Worm (Caenorhabditis elegans) whole organism, late embryonic: ENCODE data around the gene pqn-16.

Experiments
- ahr-1 ChIP-seq: sonication (generic microtip); optimal IDR thresholded peaks from 2 replicates; lab custom pipeline; 2016; ENCODE audit warnings: missing genetic modification characterization, missing compliant biosample characterization
- dve-1 ChIP-seq: sonication (generic microtip); optimal IDR thresholded peaks from 2 replicates; lab custom pipeline; 2017; ENCODE audit warnings: antibody characterized with exemption, mild to moderate bottlenecking, missing genetic modification characterization, missing compliant biosample characterization
- fax-1 ChIP-seq: sonication (generic microtip); optimal IDR thresholded peaks from 2 replicates; lab custom pipeline; 2016; ENCODE audit warnings: missing genotype, missing genetic modification characterization, missing compliant biosample characterization
- fkh-10 ChIP-seq: fragments of 150-350 bp; optimal IDR thresholded peaks from 2 replicates; lab custom pipeline; 2014; ENCODE audit warnings: missing biosample characterization, missing genetic modification reagents, missing genetic modification characterization
- lim-6 ChIP-seq: sonication (generic microtip); optimal IDR thresholded peaks from 2 replicates; lab custom pipeline; 2016; ENCODE audit warnings: missing genetic modification characterization, missing compliant biosample characterization
- nfya-1 ChIP-seq: sonication (generic microtip); optimal IDR thresholded peaks from 2 replicates; lab custom pipeline; 2017; ENCODE audit warnings: missing genetic modification characterization, mild to moderate bottlenecking, missing compliant biosample characterization, antibody characterized with exemption, moderate library complexity
- nhr-11 ChIP-seq: fragments of 150-350 bp; optimal IDR thresholded peaks from 2 replicates; lab custom pipeline; 2014; ENCODE audit warnings: missing biosample characterization, missing genetic modification characterization
- odd-2 ChIP-seq: sonication (generic microtip); optimal IDR thresholded peaks from 2 replicates; lab custom pipeline; 2017; ENCODE audit warnings: antibody characterized with exemption, mild to moderate bottlenecking, missing genetic modification characterization, missing compliant biosample characterization
- pax-1 ChIP-seq: fragments of 150-350 bp; optimal IDR thresholded peaks from 2 replicates; lab custom pipeline; 2014; ENCODE audit warnings: missing biosample characterization, missing genetic modification characterization
- tbx-7 ChIP-seq: sonication (generic microtip); optimal IDR thresholded peaks from 2 replicates; lab custom pipeline; 2016; ENCODE audit warnings: missing genotype, missing genetic modification characterization, missing compliant biosample characterization
- unc-55 ChIP-seq: sonication (generic microtip); optimal IDR thresholded peaks from 2 replicates; lab custom pipeline; 2017; ENCODE audit warnings: missing biosample characterization, missing genetic modification reagents, missing genetic modification characterization

- TF ChIP-seq lim-6 (tag; lab: Kevin White, UChicago) (no peak), pax-1 (no peak), dve-1 (tag; lab: Kevin White, UChicago) (no peak), fax-1 (tag; lab: Kevin White, UChicago) (no peak), ahr-1 (tag; lab: Kevin White, UChicago) (no peak), tbx-7 (no peak), odd-2 (tag; lab: Kevin White, UChicago) (no peak), unc-55 (GFP tag; lab: Kevin White, UChicago) (no peak), nhr-11 (tag; lab: Kevin White, UChicago) (no peak), fkh-10 (GFP tag; lab: Kevin White, UChicago) (no peak), nfya-1 (no peak)
These were observed 10.9 kb upstream of the pqn-16 start, which contains the start of gene col-145 for ce11 chrV:9162955-9163468.
